Worm (Caenorhabditis elegans) whole organism, L4 larva: ENCODE results near the gene T16G1.4.

ENCODE experiments used
- F49E8.2 ChIP-seq: sonication (generic microtip); optimal IDR thresholded peaks from 2 replicates; lab custom pipeline; 2016; ENCODE audit warnings: missing compliant biosample characterization, mild to moderate bottlenecking, missing genetic modification characterization, borderline replicate concordance
- Y5F2A.4 ChIP-seq: fragments of 200-800 bp; sonication (Bioruptor generic); optimal IDR thresholded peaks from 2 replicates; lab custom pipeline; 2018; ENCODE audit warnings: mild to moderate bottlenecking, missing genetic modification characterization, missing compliant biosample characterization
- ZK337.2 ChIP-seq: fragments of 200-800 bp; sonication (Bioruptor generic); IDR thresholded peaks from 2 replicates; pipeline ENCODE4 v1.3.6; 2022; ENCODE audit warnings: missing genetic modification reagents, missing genetic modification characterization, missing compliant biosample characterization
- aha-1 ChIP-seq: fragments of 150-350 bp; peaks from one replicate; lab custom pipeline; 2014; ENCODE audit warnings: missing biosample characterization, missing genetic modification characterization
- attf-4 ChIP-seq: sonication (generic microtip); optimal IDR thresholded peaks from 3 replicates; lab custom pipeline; 2017; ENCODE audit warnings: missing biosample characterization, missing genetic modification characterization
- ceh-20 ChIP-seq: fragments of 200-800 bp; sonication (Bioruptor generic); IDR thresholded peaks from 2 replicates; pipeline ENCODE4 v1.3.6; 2022; ENCODE audit warnings: missing genetic modification reagents, missing genetic modification characterization, missing compliant biosample characterization
- ceh-28 ChIP-seq: fragments of 150-350 bp; optimal IDR thresholded peaks from 2 replicates; lab custom pipeline; 2014; ENCODE audit warnings: missing biosample characterization, missing genetic modification reagents, missing genetic modification characterization
- daf-16 ChIP-seq, 3 experiments: sonication (generic microtip); optimal IDR thresholded peaks; 2 replicates each; lab custom pipeline; 2016 to 2017; ENCODE audit warnings: missing genetic modification characterization in 3 of 3, missing genetic modification reagents in 3 of 3, mild to moderate bottlenecking in 2 of 3, missing compliant biosample characterization in 2 of 3, missing biosample characterization in 1 of 3, moderate library complexity in 1 of 3
- daf-8 ChIP-seq: fragments of 200-800 bp; sonication (Bioruptor generic); IDR thresholded peaks from 2 replicates; pipeline ENCODE4 v1.3.6; 2022; ENCODE audit warnings: missing genetic modification characterization, missing compliant biosample characterization
- dmd-6 ChIP-seq: fragments of 200-800 bp; sonication (Bioruptor generic); IDR thresholded peaks from 2 replicates; pipeline ENCODE4 v1.3.6; 2022; ENCODE audit warnings: missing genetic modification reagents, missing genetic modification characterization, missing compliant biosample characterization
- hlh-11 ChIP-seq: fragments of 200-800 bp; sonication (Bioruptor generic); optimal IDR thresholded peaks from 2 replicates; lab custom pipeline; 2018; ENCODE audit warnings: mild to moderate bottlenecking, missing genetic modification characterization, missing compliant biosample characterization
- lsy-2 ChIP-seq, 2 experiments: fragments of 150-350 bp in 1 of 2; sonication (generic microtip) in 1 of 2; optimal IDR thresholded peaks; 2 replicates each; lab custom pipeline; 2014 to 2017; ENCODE audit warnings: missing biosample characterization in 2 of 2, missing genetic modification characterization in 2 of 2
- mxl-2 ChIP-seq: fragments of 200-800 bp; sonication (Bioruptor generic); conservative IDR thresholded peaks from 2 replicates; pipeline ENCODE4 v1.3.6; 2022; ENCODE audit warnings: missing genetic modification reagents, missing genetic modification characterization, missing compliant biosample characterization
- nhr-102 ChIP-seq: sonication (generic microtip); optimal IDR thresholded peaks from 2 replicates; lab custom pipeline; 2016; ENCODE audit warnings: mild to moderate bottlenecking, missing genetic modification characterization, moderate library complexity, missing compliant biosample characterization
- nhr-111 ChIP-seq: fragments of 200-800 bp; sonication (Bioruptor generic); optimal IDR thresholded peaks from 2 replicates; lab custom pipeline; 2018; ENCODE audit warnings: mild to moderate bottlenecking, missing genetic modification characterization, missing compliant biosample characterization
- nhr-237 ChIP-seq: sonication (generic microtip); optimal IDR thresholded peaks from 2 replicates; lab custom pipeline; 2017; ENCODE audit warnings: missing biosample characterization, missing genetic modification characterization
- pha-4 ChIP-seq, 2 experiments: fragments of 150-350 bp in 1 of 2; fragments of 200-800 bp in 1 of 2; sonication (Bioruptor generic) in 1 of 2; IDR thresholded peaks in 1 of 2; optimal IDR thresholded peaks in 1 of 2; 2 replicates each; pipeline versions ENCODE4 v1.3.6 to Lab custom; 2014 to 2022; ENCODE audit warnings: missing genetic modification characterization in 2 of 2, missing genetic modification reagents in 2 of 2, missing biosample characterization in 1 of 2, missing compliant biosample characterization in 1 of 2
- spr-3 ChIP-seq: fragments of 200-800 bp; sonication (Bioruptor generic); optimal IDR thresholded peaks from 2 replicates; lab custom pipeline; 2018; ENCODE audit warnings: mild to moderate bottlenecking, missing genetic modification characterization, missing compliant biosample characterization
- tag-97 ChIP-seq: fragments of 200-800 bp; sonication (Bioruptor generic); IDR thresholded peaks from 2 replicates; pipeline ENCODE4 v1.3.6; 2022; ENCODE audit warnings: missing genetic modification characterization, missing compliant biosample characterization
- tra-1 ChIP-seq: fragments of 200-800 bp; sonication (Bioruptor generic); IDR thresholded peaks from 2 replicates; pipeline ENCODE4 v1.3.6; 2022; ENCODE audit warnings: missing genetic modification reagents, missing genetic modification characterization, missing compliant biosample characterization
- unc-62 ChIP-seq, 3 experiments: fragments of 150-350 bp in 1 of 3; sonication (generic microtip); optimal IDR thresholded peaks in 2 of 3; peaks in 1 of 3; 1 replicate in 1 of 3; 2 replicates in 2 of 3; lab custom pipeline; 2014 to 2017; ENCODE audit warnings: missing biosample characterization in 3 of 3, missing genetic modification characterization in 3 of 3, missing genetic modification reagents in 3 of 3, missing genotype in 1 of 3
- zfp-3 ChIP-seq: fragments of 200-800 bp; sonication (Bioruptor generic); conservative IDR thresholded peaks from 2 replicates; pipeline ENCODE4 v1.3.6; 2022; ENCODE audit warnings: missing genetic modification reagents, missing genetic modification characterization, missing compliant biosample characterization
- zip-2 ChIP-seq: fragments of 150-350 bp; optimal IDR thresholded peaks from 2 replicates; lab custom pipeline; 2014; ENCODE audit warnings: missing biosample characterization, missing genetic modification characterization

The T16G1.4 gene

ce11 chrV:12898583-12899232 lies 42.9 kb downstream of the T16G1.4 start:
- TF ChIP-seq daf-8 (no peak), ceh-20 (GFP tag; lab: Robert Waterston, UW) (0 out of 2 replicates have a peak, but pooled peaks have one; percentile 29), unc-62 (GFP tag; optimal IDR thresholded peaks at IDR 0.05 in 1 of 2; lab: Kevin White, UChicago) (peak in 1 of 2 experiments; percentile 76), unc-62 (tag; optimal IDR thresholded peaks at IDR 0.05; lab: Kevin White, UChicago) (no peak), aha-1 (tag; lab: Kevin White, UChicago) (peak; percentile 43), nhr-102 (tag; lab: Kevin White, UChicago) (no peak), zip-2 (tag; lab: Kevin White, UChicago) (no peak), daf-16 (GFP tag; optimal IDR thresholded peaks at IDR 0.05; lab: Kevin White, UChicago) (no peak), daf-16 (tag; optimal IDR thresholded peaks at IDR 0.05; lab: Kevin White, UChicago) (no peak), lsy-2 (tag; optimal IDR thresholded peaks at IDR 0.05; lab: Kevin White, UChicago) (peak in 1 of 2 experiments; percentile 17), spr-3 (no peak), attf-4 (no peak)

DNA sequence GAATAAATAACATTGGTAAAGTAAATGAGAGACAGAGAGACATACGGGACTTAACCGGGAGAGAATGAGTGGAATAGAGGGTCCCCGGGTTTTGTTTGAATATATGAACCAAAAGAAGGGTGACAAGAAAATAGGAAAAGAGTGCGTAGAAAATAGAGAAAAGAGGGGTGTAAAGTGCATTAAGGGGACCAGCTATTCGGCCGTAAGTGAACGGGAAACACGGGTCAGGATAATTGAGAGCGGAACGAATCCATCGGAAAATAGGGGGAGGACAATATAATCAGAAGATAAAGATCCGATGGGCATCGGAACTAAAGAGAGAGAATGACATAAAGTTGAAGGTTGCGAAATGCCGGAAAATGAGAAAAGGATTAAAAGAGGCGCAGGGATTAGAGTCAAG lies 44.3 kb downstream of the T16G1.4 start:
- TF ChIP-seq F49E8.2 (tag; lab: Kevin White, UChicago) = no peak
- TF ChIP-seq ZK337.2 (GFP tag; lab: Robert Waterston, UW) = no peak
- no peak for TF ChIP-seq ceh-28 (tag; lab: Kevin White, UChicago)
- no peak for TF ChIP-seq mxl-2
- no peak for TF ChIP-seq nhr-111 (GFP tag; lab: Kevin White, UChicago)
- no peak for TF ChIP-seq attf-4
- no peak for TF ChIP-seq nhr-237 (tag; lab: Kevin White, UChicago)
- no peak for TF ChIP-seq dmd-6 (GFP tag; lab: Robert Waterston, UW)
- TF ChIP-seq, all 104 proteins: peak for 0

DNA sequence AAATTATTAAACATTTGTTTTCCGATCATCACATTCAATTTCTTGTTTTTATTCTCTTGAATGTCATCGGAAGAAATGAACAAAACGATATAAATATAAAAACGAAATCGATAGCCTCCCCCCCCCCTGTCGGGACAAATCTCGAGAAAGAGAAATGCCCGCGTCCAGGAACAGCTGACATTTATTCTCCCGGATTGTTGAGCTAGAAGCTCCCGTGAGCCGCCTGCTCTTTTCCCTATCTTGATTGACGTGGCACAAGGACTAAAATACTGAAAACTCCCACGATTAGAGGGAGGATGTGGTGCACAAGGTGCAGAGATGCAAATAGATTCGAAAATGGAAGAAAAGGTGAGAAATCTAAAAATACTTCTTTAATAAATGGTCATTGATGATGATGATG lies 44.8 kb downstream of the T16G1.4 start:
- TF ChIP-seq daf-8 (no peak), zfp-3 (GFP tag; lab: Robert Waterston, UW) (no peak), daf-16 (GFP tag; optimal IDR thresholded peaks at IDR 0.05; lab: Kevin White, UChicago) (peak in 1 of 2 experiments; percentile 31), daf-16 (tag; optimal IDR thresholded peaks at IDR 0.05; lab: Kevin White, UChicago) (no peak), pha-4 (GFP tag; IDR thresholded peaks at IDR 0.05; lab: Robert Waterston, UW) (no peak), pha-4 (tag; optimal IDR thresholded peaks at IDR 0.05; lab: Kevin White, UChicago) (no peak), Y5F2A.4 (GFP tag; lab: Kevin White, UChicago) (no peak), hlh-11 (peak; percentile 32), tag-97 (GFP tag; lab: Robert Waterston, UW) (no peak)

ce11 chrV:12895772-12896171 lies 45.9 kb downstream of the T16G1.4 start, which contains the start of gene ttbk-7:
Gene ttbk-7 (minus strand): TSS chrV:12895872.
- TF ChIP-seq unc-62 (GFP tag; optimal IDR thresholded peaks at IDR 0.05 in 1 of 2; lab: Kevin White, UChicago) (peak in 1 of 2 experiments; percentile 61), unc-62 (tag; optimal IDR thresholded peaks at IDR 0.05; lab: Kevin White, UChicago) (no peak), tra-1 (GFP tag; lab: Robert Waterston, UW) (no peak)
